Worm (Caenorhabditis elegans) whole organism, L2 larva: ENCODE measurements around the gene ZK6.6.

Experiments
- R02D3.7 ChIP-seq: fragments of 150-350 bp; optimal IDR thresholded peaks from 2 replicates; lab custom pipeline; 2014; ENCODE audit warnings: missing biosample characterization, missing genetic modification characterization
- aly-2 ChIP-seq: fragments of 150-350 bp; optimal IDR thresholded peaks from 2 replicates; lab custom pipeline; 2014; ENCODE audit warnings: missing biosample characterization, missing genetic modification characterization
- nhr-237 ChIP-seq: fragments of 150-350 bp; optimal IDR thresholded peaks from 2 replicates; lab custom pipeline; 2014; ENCODE audit warnings: missing biosample characterization, missing genetic modification characterization
- skn-1 ChIP-seq: sonication (generic microtip); optimal IDR thresholded peaks from 2 replicates; lab custom pipeline; 2017; ENCODE audit warnings: missing biosample characterization, missing genetic modification characterization
- unc-39 ChIP-seq: fragments of 150-350 bp; optimal IDR thresholded peaks from 2 replicates; lab custom pipeline; 2014; ENCODE audit warnings: missing biosample characterization, missing genetic modification characterization
- unc-55 ChIP-seq: fragments of 150-350 bp; sonication (generic microtip); optimal IDR thresholded peaks from 3 replicates; lab custom pipeline; 2014; ENCODE audit warnings: missing biosample characterization, missing genetic modification reagents, missing genetic modification characterization
- ztf-11 ChIP-seq: sonication (generic microtip); optimal IDR thresholded peaks from 2 replicates; lab custom pipeline; 2017; ENCODE audit warnings: missing biosample characterization, missing genetic modification characterization

DNA sequence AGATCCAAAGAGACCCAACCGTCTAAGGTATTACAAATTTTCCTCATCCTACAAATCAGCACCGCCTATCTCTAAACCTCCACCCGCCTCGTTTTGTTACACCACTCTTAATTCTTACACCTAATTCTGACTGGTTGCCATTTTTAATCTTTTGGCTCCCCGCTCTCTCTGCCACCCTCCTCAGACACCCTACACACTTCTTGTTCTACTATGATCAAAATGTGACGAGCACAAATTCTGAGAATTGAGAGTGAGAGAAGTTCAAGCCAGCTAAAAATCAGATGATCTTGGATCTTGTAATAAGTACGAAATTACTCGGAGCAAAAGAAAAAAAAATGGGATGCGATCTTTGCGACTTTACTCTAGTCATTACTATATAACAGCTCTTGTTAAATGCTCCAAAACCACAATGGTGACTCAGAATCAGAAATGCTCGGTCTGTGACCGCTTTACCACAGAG lies 15.7 kb downstream of the ZK6.6 start, which contains the start of gene nhr-252:
- TF ChIP-seq R02D3.7 (tag; lab: Kevin White, UChicago) (no peak), unc-39 (tag; lab: Kevin White, UChicago) (no peak), nhr-237 (tag; lab: Kevin White, UChicago) (no peak), aly-2 (tag; lab: Kevin White, UChicago) (no peak), unc-55 (GFP tag; lab: Kevin White, UChicago) (no peak), skn-1 (no peak), ztf-11 (tag; lab: Kevin White, UChicago) (no peak)
